Worm (Caenorhabditis elegans): ENCODE measurements around the gene F16G10.11.

Gene F16G10.11

DNA sequence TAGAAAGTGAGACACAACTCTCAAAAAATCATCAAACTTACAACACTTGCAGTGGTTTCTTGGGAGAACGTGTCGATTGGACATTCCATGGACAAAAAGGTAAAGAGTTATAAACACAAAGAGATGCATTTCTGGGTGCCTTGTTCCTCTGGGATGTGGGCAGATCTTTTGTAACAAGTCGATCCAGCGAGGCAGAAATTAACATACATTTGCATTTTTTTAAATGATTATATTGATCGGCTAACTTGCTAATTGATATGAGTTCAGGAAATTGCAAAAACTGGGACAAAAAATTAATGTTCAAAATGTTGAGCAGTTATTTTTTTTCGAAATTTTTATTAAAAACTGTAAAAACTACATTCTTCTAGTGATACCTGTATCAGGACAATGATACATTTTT is 16.0 kb downstream of the F16G10.11 start, which contains the start of gene F16G10.6:
F16G10.6 (minus strand) TSS at position 101 of the 400 bp plus-strand sequence.
- TF ChIP-seq sox-2 (GFP tag; IDR thresholded peaks at IDR 0.05): no peak
- TF ChIP-seq fkh-10 (GFP tag; optimal IDR thresholded peaks at IDR 0.05): no peak
- no peak for TF ChIP-seq fkh-6 (tag; optimal IDR thresholded peaks at IDR 0.05)
- TF ChIP-seq unc-42 (tag; optimal IDR thresholded peaks at IDR 0.05): no peak
- no peak for TF ChIP-seq che-1 (tag; optimal IDR thresholded peaks at IDR 0.05)
- no peak for TF ChIP-seq pat-9 (tag; optimal IDR thresholded peaks at IDR 0.05)
- TF ChIP-seq K02D7.2 (tag; optimal IDR thresholded peaks at IDR 0.05): no peak
- no peak for TF ChIP-seq ceh-30 (tag; optimal IDR thresholded peaks at IDR 0.05)
- TF ChIP-seq unc-3 (GFP tag; conservative IDR thresholded peaks at IDR 0.05): no peak
- TF ChIP-seq unc-3 (tag; optimal IDR thresholded peaks at IDR 0.05): no peak
- no peak for TF ChIP-seq ceh-6 (GFP tag; optimal IDR thresholded peaks at IDR 0.05)
- no peak for TF ChIP-seq ceh-18 (tag; optimal IDR thresholded peaks at IDR 0.05)
- no peak for TF ChIP-seq hlh-13 (GFP tag; optimal IDR thresholded peaks at IDR 0.05)
- no peak for TF ChIP-seq ceh-22 (tag; optimal IDR thresholded peaks at IDR 0.05)
- no peak for TF ChIP-seq pqm-1 (tag; optimal IDR thresholded peaks at IDR 0.05)

DNA sequence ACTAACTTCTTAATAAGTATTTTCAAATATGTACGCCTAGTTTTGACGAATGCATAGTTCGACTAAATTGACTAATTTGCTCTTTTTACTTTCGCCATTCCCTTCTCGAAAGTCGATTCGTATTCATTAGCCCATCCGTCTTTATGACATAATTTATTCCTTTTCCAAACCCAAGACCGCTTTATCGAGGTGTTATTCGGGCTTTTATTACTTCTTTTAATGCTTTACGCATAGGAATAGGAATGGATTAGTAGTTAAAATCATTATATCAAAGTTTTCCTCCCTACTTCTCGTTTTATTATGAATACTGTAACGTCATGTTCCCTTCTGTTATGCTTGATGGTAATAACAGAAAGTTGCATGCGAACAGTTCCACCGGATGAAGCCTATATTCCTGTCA is 18.7 kb downstream of the F16G10.11 start, which contains the start of gene F16G10.2:
F16G10.2 (plus strand) TSS at position 301 of the 400 bp plus-strand sequence.
- TF ChIP-seq nfya-1 (tag; optimal IDR thresholded peaks at IDR 0.05) (no peak), ama-1 (optimal IDR thresholded peaks at IDR 0.05) (no peak), ahr-1 (tag; optimal IDR thresholded peaks at IDR 0.05) (no peak), ref-2 (tag; optimal IDR thresholded peaks at IDR 0.05) (no peak), pqm-1 (tag; optimal IDR thresholded peaks at IDR 0.05) (no peak), ceh-24 (tag; optimal IDR thresholded peaks at IDR 0.05) (no peak), elt-4 (tag; optimal IDR thresholded peaks at IDR 0.05) (no peak), hlh-15 (tag; optimal IDR thresholded peaks at IDR 0.05) (no peak), ceh-18 (tag; optimal IDR thresholded peaks at IDR 0.05) (no peak), zip-5 (tag; optimal IDR thresholded peaks at IDR 0.05) (no peak), ets-4 (tag; optimal IDR thresholded peaks at IDR 0.05) (no peak), pha-2 (tag; optimal IDR thresholded peaks at IDR 0.05) (no peak), ceh-22 (tag; optimal IDR thresholded peaks at IDR 0.05) (no peak)

DNA sequence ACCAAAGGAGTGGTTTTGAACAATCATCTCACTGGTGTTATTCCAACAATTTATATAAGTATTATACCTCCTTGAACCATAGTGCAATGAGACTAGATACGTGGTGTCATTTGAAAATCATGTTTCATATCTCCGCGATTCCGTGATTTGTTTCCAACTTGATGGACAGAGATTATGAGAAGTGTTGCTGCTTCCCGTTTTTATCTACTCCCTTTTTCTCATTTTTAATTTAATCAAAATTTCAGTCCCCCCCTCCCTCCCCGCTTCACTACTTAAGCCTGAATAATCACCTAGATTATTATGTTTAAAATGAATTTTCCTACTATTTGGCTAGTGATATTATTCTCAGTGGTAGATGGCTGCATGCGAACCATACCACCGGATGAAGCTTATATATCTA is 21.6 kb downstream of the F16G10.11 start, which contains the start of gene F16G10.3:
F16G10.3 (plus strand) TSS at position 301 of the 400 bp plus-strand sequence.
- TF ChIP-seq ceh-6 (GFP tag; optimal IDR thresholded peaks at IDR 0.05): no peak
- no peak for TF ChIP-seq Y22D7AL.16 (tag; optimal IDR thresholded peaks at IDR 0.05)
- no peak for TF ChIP-seq ceh-45 (GFP tag; IDR thresholded peaks at IDR 0.05)
- TF ChIP-seq F13H6.1 (tag; optimal IDR thresholded peaks at IDR 0.05): no peak
- TF ChIP-seq tbx-2 (tag; optimal IDR thresholded peaks at IDR 0.05): no peak
- no peak for TF ChIP-seq unc-86 (tag; optimal IDR thresholded peaks at IDR 0.05)
- TF ChIP-seq ceh-14 (tag; optimal IDR thresholded peaks at IDR 0.05): no peak
- no peak for TF ChIP-seq T23F11.4 (GFP tag; optimal IDR thresholded peaks at IDR 0.05)

DNA sequence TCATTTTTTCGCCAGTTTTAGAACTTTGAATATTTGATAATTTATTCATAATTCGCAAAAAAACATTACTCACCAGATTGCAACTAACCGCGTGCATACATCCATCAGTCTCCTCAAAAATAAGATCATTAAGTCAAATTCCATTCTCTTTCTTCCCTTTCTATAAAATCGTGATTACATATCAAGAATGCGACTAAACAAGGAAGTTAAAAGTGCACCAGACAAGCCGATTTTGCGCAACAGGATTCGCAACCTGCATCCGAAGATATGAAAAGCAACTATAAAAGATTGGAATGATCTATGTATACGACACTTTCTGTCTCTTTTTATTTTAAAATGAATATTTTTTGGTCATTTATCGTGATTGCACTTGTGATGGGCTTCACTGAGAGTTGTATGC is 24.8 kb downstream of the F16G10.11 start, which contains the start of gene hpo-25:
hpo-25 (plus strand) TSS at position 301 of the 400 bp plus-strand sequence.
- TF ChIP-seq ceh-2 (tag; optimal IDR thresholded peaks at IDR 0.05) (no peak), tbx-2 (tag; optimal IDR thresholded peaks at IDR 0.05) (no peak), pha-2 (tag; optimal IDR thresholded peaks at IDR 0.05) (no peak)

DNA sequence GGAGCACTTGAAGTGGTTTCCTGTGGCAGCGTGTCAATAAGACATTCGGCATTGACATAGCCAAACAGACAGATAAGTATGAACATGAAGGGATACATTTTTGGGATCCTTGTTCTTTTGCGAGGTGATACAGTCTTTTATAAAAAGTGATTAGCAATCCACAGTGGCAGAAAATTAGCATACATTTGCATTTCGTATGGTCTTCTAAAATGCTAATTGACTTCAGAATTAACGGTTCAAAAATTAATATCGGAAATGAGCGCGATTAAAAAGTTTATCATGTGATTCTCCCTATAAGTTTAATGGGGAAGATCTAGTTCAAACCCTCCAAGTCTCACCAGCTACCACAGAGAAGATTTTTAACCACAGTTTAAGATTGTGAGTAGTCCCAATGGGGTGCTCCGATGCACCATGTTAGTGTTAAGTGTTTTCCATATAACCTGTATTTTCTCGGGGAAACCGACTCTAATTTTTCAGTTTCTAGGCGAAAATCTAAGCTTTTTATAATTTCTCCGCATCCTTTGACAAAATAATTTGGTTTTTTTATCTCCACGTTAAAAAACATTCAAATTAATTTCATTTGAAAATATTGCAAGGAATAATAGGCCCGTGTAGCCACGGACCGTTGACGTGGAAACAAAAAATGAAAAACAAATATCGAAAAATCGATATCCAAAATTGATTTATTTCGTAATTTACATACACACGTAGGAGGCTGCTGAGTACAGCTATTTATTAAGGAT is 26.9 kb downstream of the F16G10.11 start, which contains the start of the genes F43C11.12 and F16G10.5:
F43C11.12 (minus strand) TSS at position 101 of the 743 bp plus-strand sequence.
F16G10.5 (plus strand) TSS at position 693 of the 743 bp plus-strand sequence.
- TF ChIP-seq mec-3 (tag; optimal IDR thresholded peaks at IDR 0.05; ENCODE audit: borderline replicate concordance) (no peak), nhr-232 (tag; optimal IDR thresholded peaks at IDR 0.05) (no peak), ceh-34 (tag; optimal IDR thresholded peaks at IDR 0.05) (no peak), elt-4 (tag; optimal IDR thresholded peaks at IDR 0.05) (no peak), pag-3 (tag; optimal IDR thresholded peaks at IDR 0.05; ENCODE audit: borderline replicate concordance) (no peak), hlh-30 (tag; optimal IDR thresholded peaks at IDR 0.05; ENCODE audit: insufficient read depth) (no peak), ceh-6 (GFP tag; optimal IDR thresholded peaks at IDR 0.05) (no peak), unc-86 (tag; optimal IDR thresholded peaks at IDR 0.05) (no peak)
